Fruit fly (Drosophila melanogaster): Measurements from ENCODE around the gene Ten-m.

- TF ChIP-seq ttk (optimal IDR thresholded peaks at IDR 0.05) (no peak), psq (optimal IDR thresholded peaks at IDR 0.05) (no peak), insv (optimal IDR thresholded peaks at IDR 0.05) (no peak), Myc (optimal IDR thresholded peaks at IDR 0.05) (no peak)
Observed at dm6 chr3L:22454368-22454767, 46.7 kb upstream of the Ten-m start, which contains the start of gene CG11449.

Measured in Kc167 (cell line).